Fruit fly (Drosophila melanogaster): ENCODE measurements around the gene CG31954.
A peak's percentile ranks its signal among the peaks of the same experiment; 100 is the strongest.

The CG31954 gene

dm6 chr2L:3539996-3540395 lies 30.1 kb upstream of the CG31954 start (continued):
- TF ChIP-seq sc (optimal IDR thresholded peaks at IDR 0.05) (no peak), sc (GFP tag; optimal IDR thresholded peaks at IDR 0.05) (no peak), CG10565 (GFP tag; optimal IDR thresholded peaks at IDR 0.05) (no peak), CG8944 (GFP tag; optimal IDR thresholded peaks at IDR 0.05) (no peak), CG16863 (GFP tag; optimal IDR thresholded peaks at IDR 0.05) (no peak), knrl (GFP tag; IDR thresholded peaks at IDR 0.05; ENCODE audit: partially characterized antibody) (no peak), CG8478 (optimal IDR thresholded peaks at IDR 0.05) (peak; percentile 81), fru (optimal IDR thresholded peaks at IDR 0.05) (no peak), ranshi (GFP tag; IDR thresholded peaks at IDR 0.05) (no peak), dpn (GFP tag; optimal IDR thresholded peaks at IDR 0.05) (no peak), CG11398 (GFP tag; optimal IDR thresholded peaks at IDR 0.05) (no peak), bbx (GFP tag; IDR thresholded peaks at IDR 0.05; ENCODE audit: partially characterized antibody) (peak; percentile 23; the same call in 1 of the 2 replicates), gcm (GFP tag; optimal IDR thresholded peaks at IDR 0.05) (no peak), Drgx (GFP tag; IDR thresholded peaks at IDR 0.05) (no peak), z (GFP tag; IDR thresholded peaks at IDR 0.05) (peak; percentile 89), CG15073 (GFP tag; optimal IDR thresholded peaks at IDR 0.05) (no peak), oc (tag; optimal IDR thresholded peaks at IDR 0.05) (peak; percentile 16), CG2889 (GFP tag; IDR thresholded peaks at IDR 0.05) (no peak), HHEX (GFP tag; optimal IDR thresholded peaks at IDR 0.05) (no peak), sug (tag; optimal IDR thresholded peaks at IDR 0.05) (peak; percentile 26), pnt (GFP tag; optimal IDR thresholded peaks at IDR 0.05) (no peak), Bgb (GFP tag; IDR thresholded peaks at IDR 0.05; ENCODE audit: partially characterized antibody) (peak; percentile 27; the same call in 1 of the 2 replicates), Deaf1 (tag; optimal IDR thresholded peaks at IDR 0.05) (peak; percentile 63), Med (GFP tag) (peak; percentile 36), ase (GFP tag; IDR thresholded peaks at IDR 0.05) (no peak), zf30C (GFP tag; optimal IDR thresholded peaks at IDR 0.05) (no peak), dmrt99B (tag; optimal IDR thresholded peaks at IDR 0.05) (no peak), CG4617 (GFP tag; optimal IDR thresholded peaks at IDR 0.05; ENCODE audit: borderline replicate concordance) (no peak), ro (GFP tag; IDR thresholded peaks at IDR 0.05) (no peak), CG7271 (tag; optimal IDR thresholded peaks at IDR 0.05) (no peak), CG17385 (GFP tag; optimal IDR thresholded peaks at IDR 0.05) (peak; percentile 53), Aef1 (GFP tag; IDR thresholded peaks at IDR 0.05) (no peak), sob (GFP tag; IDR thresholded peaks at IDR 0.05) (peak; percentile 82), gsb-n (tag; optimal IDR thresholded peaks at IDR 0.05) (no peak), BtbVII (GFP tag; optimal IDR thresholded peaks at IDR 0.05) (no peak), tll (GFP tag; optimal IDR thresholded peaks at IDR 0.05) (no peak), Trl (optimal IDR thresholded peaks at IDR 0.05) (peak in 1 of 2 experiments; percentile 22), Trl (GFP tag; optimal IDR thresholded peaks at IDR 0.05) (no peak), CG1832 (GFP tag; optimal IDR thresholded peaks at IDR 0.05) (peak; percentile 91), CoRest (tag; optimal IDR thresholded peaks at IDR 0.05) (peak; percentile 42), phol (tag; optimal IDR thresholded peaks at IDR 0.05) (peak; percentile 81), hb (GFP tag; IDR thresholded peaks at IDR 0.05; ENCODE audit: partially characterized antibody) (no peak), br (optimal IDR thresholded peaks at IDR 0.05) (no peak), Fer3 (tag; optimal IDR thresholded peaks at IDR 0.05) (no peak), Taf1 (GFP tag; IDR thresholded peaks at IDR 0.05) (no peak), NFAT (GFP tag; IDR thresholded peaks at IDR 0.05) (no peak), Lim3 (GFP tag; IDR thresholded peaks at IDR 0.05) (no peak), otp (GFP tag; IDR thresholded peaks at IDR 0.05) (0 out of 3 replicates have a peak, but pooled peaks have one; percentile 23), CG1529 (GFP tag; optimal IDR thresholded peaks at IDR 0.05) (no peak), gem (tag; optimal IDR thresholded peaks at IDR 0.05) (no peak), CG32772 (GFP tag; IDR thresholded peaks at IDR 0.05) (no peak), psq (GFP tag; optimal IDR thresholded peaks at IDR 0.05) (no peak), pzg (GFP tag; optimal IDR thresholded peaks at IDR 0.05) (no peak)
